Fruit fly (Drosophila melanogaster) whole organism, embryonic: ENCODE results near the gene CG7991.

Experiments
- Abd-B ChIP-seq: fragments of 200-800 bp; sonication (Bioruptor generic); optimal IDR thresholded peaks from 2 replicates; lab custom pipeline; 2018; ENCODE audit warnings: missing biosample characterization, mild to moderate bottlenecking, missing genetic modification characterization, moderate library complexity
- Aef1 ChIP-seq: fragments of 200-800 bp; sonication (Bioruptor generic); IDR thresholded peaks from 3 replicates; pipeline ENCODE4 v1.3.6; 2022; ENCODE audit warnings: missing biosample characterization, missing genetic modification characterization
- Awh ChIP-seq: fragments of 200-800 bp; sonication (Bioruptor generic); IDR thresholded peaks from 2 replicates; pipeline ENCODE4, ENCODE4 v1.3.6; 2022; ENCODE audit warnings: missing biosample characterization, missing genetic modification characterization
- Bdp1 ChIP-seq: fragments of 200-800 bp; sonication (Bioruptor generic); optimal IDR thresholded peaks from 3 replicates; lab custom pipeline; 2016; ENCODE audit warnings: missing biosample characterization, missing genetic modification characterization
- Bteb2 ChIP-seq: fragments of 200-800 bp; sonication (Bioruptor generic); optimal IDR thresholded peaks from 2 replicates; lab custom pipeline; 2016; ENCODE audit warnings: missing biosample characterization, missing genetic modification characterization
- CG10147 ChIP-seq: fragments of 200-800 bp; sonication (Bioruptor generic); optimal IDR thresholded peaks from 2 replicates; lab custom pipeline; 2019; ENCODE audit warnings: missing biosample characterization, mild to moderate bottlenecking, missing genetic modification characterization, moderate library complexity
- CG10274 ChIP-seq: fragments of 200-800 bp; sonication (Bioruptor generic); optimal IDR thresholded peaks from 3 replicates; lab custom pipeline; 2017; ENCODE audit warnings: missing biosample characterization, mild to moderate bottlenecking, missing genetic modification characterization
- CG14710 ChIP-seq: fragments of 200-800 bp; sonication (Bioruptor generic); optimal IDR thresholded peaks from 3 replicates; lab custom pipeline; 2019; ENCODE audit warnings: missing biosample characterization, mild to moderate bottlenecking, missing genetic modification characterization, moderate library complexity
- CG15696 ChIP-seq: fragments of 200-800 bp; sonication (Bioruptor generic); optimal IDR thresholded peaks from 2 replicates; lab custom pipeline; 2019; ENCODE audit warnings: missing biosample characterization, mild to moderate bottlenecking, missing genetic modification characterization, moderate library complexity
- CG17385 ChIP-seq: fragments of 200-800 bp; sonication (Bioruptor generic); optimal IDR thresholded peaks from 3 replicates; lab custom pipeline; 2018; ENCODE audit warnings: missing biosample characterization, mild to moderate bottlenecking, missing genetic modification characterization
- CG17912 ChIP-seq: fragments of 200-800 bp; sonication (Bioruptor generic); optimal IDR thresholded peaks from 2 replicates; lab custom pipeline; 2018; ENCODE audit warnings: missing biosample characterization, mild to moderate bottlenecking, missing genetic modification characterization
- CG2678 ChIP-seq: fragments of 200-800 bp; sonication (Bioruptor generic); optimal IDR thresholded peaks from 3 replicates; lab custom pipeline; 2019; ENCODE audit warnings: missing biosample characterization, mild to moderate bottlenecking, missing genetic modification characterization, moderate library complexity
- CG3163 ChIP-seq: fragments of 200-800 bp; sonication (Bioruptor generic); optimal IDR thresholded peaks from 3 replicates; lab custom pipeline; 2016; ENCODE audit warnings: missing biosample characterization, missing genetic modification characterization
- CG3407 ChIP-seq: fragments of 200-800 bp; sonication (Bioruptor generic); optimal IDR thresholded peaks from 2 replicates; lab custom pipeline; 2018; ENCODE audit warnings: missing biosample characterization, mild to moderate bottlenecking, missing genetic modification characterization
- CG3847 ChIP-seq: fragments of 200-800 bp; sonication (Bioruptor generic); IDR thresholded peaks from 2 replicates; pipeline ENCODE4 v1.3.6; 2022; ENCODE audit warnings: missing biosample characterization, missing genetic modification characterization
- CG5180 ChIP-seq: fragments of 200-800 bp; sonication (Bioruptor generic); optimal IDR thresholded peaks from 3 replicates; lab custom pipeline; 2017; ENCODE audit warnings: missing biosample characterization, missing genetic modification characterization, mild to moderate bottlenecking, moderate library complexity, missing genetic modification reagents
- CG5953 ChIP-seq: fragments of 200-800 bp; sonication (Bioruptor generic); IDR thresholded peaks from 2 replicates; pipeline ENCODE4 v1.3.6; 2022; ENCODE audit warnings: missing biosample characterization, missing genetic modification characterization
- CG7839 ChIP-seq: fragments of 200-800 bp; sonication (Bioruptor generic); optimal IDR thresholded peaks from 3 replicates; lab custom pipeline; 2018; ENCODE audit warnings: missing biosample characterization, mild to moderate bottlenecking, missing genetic modification characterization, moderate library complexity
- CG8478 ChIP-seq: fragments of >200 bp; optimal IDR thresholded peaks from 2 replicates; lab custom pipeline; 2018
- CHES-1-like ChIP-seq: fragments of 200-800 bp; sonication (Bioruptor generic); optimal IDR thresholded peaks from 2 replicates; lab custom pipeline; 2016; ENCODE audit warnings: missing biosample characterization, missing genetic modification characterization
- D19B ChIP-seq: fragments of 200-800 bp; sonication (Bioruptor generic); optimal IDR thresholded peaks from 2 replicates; lab custom pipeline; 2017; ENCODE audit warnings: missing biosample characterization, mild to moderate bottlenecking, missing genetic modification characterization
- Ets65A ChIP-seq: fragments of 200-800 bp; sonication (Bioruptor generic); peaks from one replicate; lab custom pipeline; 2016; ENCODE audit warnings: missing biosample characterization, missing genetic modification characterization
- HmgD ChIP-seq: fragments of 200-800 bp; sonication (Bioruptor generic); optimal IDR thresholded peaks from 3 replicates; lab custom pipeline; 2016; ENCODE audit warnings: missing biosample characterization, missing genetic modification characterization
- Hr3 ChIP-seq: fragments of 200-800 bp; sonication (Bioruptor generic); optimal IDR thresholded peaks from 3 replicates; lab custom pipeline; 2016; ENCODE audit warnings: missing biosample characterization, missing genetic modification characterization
- Jarid2 ChIP-seq: fragments of 200-800 bp; sonication (Bioruptor generic); optimal IDR thresholded peaks from 3 replicates; lab custom pipeline; 2017; ENCODE audit warnings: mild to moderate bottlenecking, missing biosample characterization, missing genetic modification reagents, missing genetic modification characterization
- Lhr ChIP-seq: fragments of 200-800 bp; sonication (Bioruptor generic); optimal IDR thresholded peaks from 3 replicates; lab custom pipeline; 2017; ENCODE audit warnings: mild to moderate bottlenecking, missing biosample characterization, missing genetic modification reagents, missing genetic modification characterization
- Rx ChIP-seq: fragments of 200-800 bp; sonication (Bioruptor generic); IDR thresholded peaks from 2 replicates; pipeline ENCODE4 v1.3.6; 2022; ENCODE audit warnings: missing biosample characterization, missing genetic modification characterization
- Spps ChIP-seq: fragments of 200-800 bp; sonication (Bioruptor generic); optimal IDR thresholded peaks from 2 replicates; lab custom pipeline; 2018; ENCODE audit warnings: missing biosample characterization, mild to moderate bottlenecking, missing genetic modification characterization
- Sry-δ ChIP-seq: fragments of 200-800 bp; sonication (Bioruptor generic); optimal IDR thresholded peaks from 2 replicates; lab custom pipeline; 2016; ENCODE audit warnings: missing biosample characterization, missing genetic modification characterization
- Tbp ChIP-seq: fragments of >200 bp; optimal IDR thresholded peaks from 2 replicates; lab custom pipeline; 2018; ENCODE audit warnings: missing biosample characterization, missing genetic modification characterization
- Vsx1 ChIP-seq: fragments of 200-800 bp; sonication (Bioruptor generic); optimal IDR thresholded peaks from 2 replicates; lab custom pipeline; 2017; ENCODE audit warnings: missing biosample characterization, mild to moderate bottlenecking, missing genetic modification characterization, missing genetic modification reagents
- ab ChIP-seq: fragments of 200-800 bp; sonication (Bioruptor generic); optimal IDR thresholded peaks from 2 replicates; lab custom pipeline; 2016; ENCODE audit warnings: missing biosample characterization, missing genetic modification characterization
- caup ChIP-seq: fragments of 200-800 bp; sonication (Bioruptor generic); optimal IDR thresholded peaks from 3 replicates; lab custom pipeline; 2017; ENCODE audit warnings: missing biosample characterization, mild to moderate bottlenecking, missing genetic modification characterization, moderate library complexity; ENCODE audit not compliant: severe bottlenecking
- ci ChIP-seq: fragments of 200-800 bp; sonication (Bioruptor generic); IDR thresholded peaks from 3 replicates; pipeline ENCODE4 v1.3.6; 2022; ENCODE audit warnings: missing biosample characterization, missing genetic modification characterization
- crol ChIP-seq: fragments of 200-800 bp; sonication (Bioruptor generic); IDR thresholded peaks from 2 replicates; pipeline ENCODE4 v1.3.6; 2022; ENCODE audit warnings: missing biosample characterization, missing genetic modification characterization
- hbn ChIP-seq: fragments of 200-800 bp; sonication (Bioruptor generic); IDR thresholded peaks from 2 replicates; pipeline ENCODE4 v1.3.6; 2022; ENCODE audit warnings: missing biosample characterization, missing genetic modification characterization; ENCODE audit not compliant: partially characterized antibody
- kah ChIP-seq: fragments of 200-800 bp; sonication (Bioruptor generic); optimal IDR thresholded peaks from 2 replicates; lab custom pipeline; 2018; ENCODE audit warnings: missing biosample characterization, mild to moderate bottlenecking, missing genetic modification characterization
- kay ChIP-seq: fragments of 200-800 bp; sonication (Bioruptor generic); optimal IDR thresholded peaks from 2 replicates; lab custom pipeline; 2016; ENCODE audit warnings: missing biosample characterization, missing genetic modification characterization
- kni ChIP-seq: fragments of 200-800 bp; sonication (Bioruptor generic); optimal IDR thresholded peaks from 3 replicates; lab custom pipeline; 2017; ENCODE audit warnings: mild to moderate bottlenecking, missing biosample characterization, missing genetic modification reagents, missing genetic modification characterization
- lab ChIP-seq: fragments of 200-800 bp; sonication (Bioruptor generic); optimal IDR thresholded peaks from 3 replicates; lab custom pipeline; 2017; ENCODE audit warnings: missing biosample characterization, missing genetic modification characterization, mild to moderate bottlenecking, moderate library complexity, missing genetic modification reagents
- maf-S ChIP-seq: fragments of 200-800 bp; sonication (Bioruptor generic); optimal IDR thresholded peaks from 2 replicates; lab custom pipeline; 2016; ENCODE audit warnings: missing biosample characterization, missing genetic modification characterization
- nom ChIP-seq: fragments of 200-800 bp; sonication (Bioruptor generic); optimal IDR thresholded peaks from 2 replicates; lab custom pipeline; 2017; ENCODE audit warnings: missing biosample characterization, missing genetic modification characterization, mild to moderate bottlenecking, moderate library complexity, missing genetic modification reagents
- org-1 ChIP-seq: fragments of 200-800 bp; sonication (Bioruptor generic); optimal IDR thresholded peaks from 2 replicates; lab custom pipeline; 2017; ENCODE audit warnings: missing biosample characterization, missing genetic modification characterization
- peb ChIP-seq: fragments of 200-800 bp; sonication (Bioruptor generic); IDR thresholded peaks from 2 replicates; pipeline ENCODE4 v1.3.6; 2022; ENCODE audit warnings: missing biosample characterization, missing genetic modification characterization
- pfk ChIP-seq: fragments of 200-800 bp; sonication (Bioruptor generic); optimal IDR thresholded peaks from 2 replicates; lab custom pipeline; 2018; ENCODE audit warnings: missing biosample characterization, mild to moderate bottlenecking, missing genetic modification characterization, moderate library complexity
- rib ChIP-seq: fragments of 200-800 bp; sonication (Bioruptor generic); IDR thresholded peaks from 2 replicates; pipeline ENCODE4 v1.3.6; 2022; ENCODE audit warnings: missing biosample characterization, missing genetic modification characterization
- sd ChIP-seq: fragments of 200-800 bp; sonication (Bioruptor generic); optimal IDR thresholded peaks from 3 replicates; lab custom pipeline; 2018; ENCODE audit warnings: missing biosample characterization, mild to moderate bottlenecking, missing genetic modification characterization, moderate library complexity
- sens ChIP-seq: fragments of 200-800 bp; sonication (Bioruptor generic); peaks from one replicate; lab custom pipeline; 2016; ENCODE audit warnings: missing biosample characterization, missing genetic modification characterization
- tio ChIP-seq: fragments of 200-800 bp; sonication (Bioruptor generic); optimal IDR thresholded peaks from 2 replicates; lab custom pipeline; 2017; ENCODE audit warnings: missing biosample characterization, missing genetic modification characterization, inconsistent platforms
- tup ChIP-seq: fragments of 200-800 bp; sonication (Bioruptor generic); optimal IDR thresholded peaks from 2 replicates; lab custom pipeline; 2016; ENCODE audit warnings: missing biosample characterization, mild to moderate bottlenecking, missing genetic modification characterization, moderate library complexity
- zfh1 ChIP-seq: fragments of 200-800 bp; sonication (Bioruptor generic); IDR thresholded peaks from 3 replicates; pipeline ENCODE4 v1.3.6; 2022; ENCODE audit warnings: missing biosample characterization, missing genetic modification characterization

The CG7991 gene

dm6 chr3L:1692122-1692786 is 17.7 kb downstream of the CG7991 start (continued):
- TF ChIP-seq Sry-δ (GFP tag; lab: Kevin White, UChicago) (no peak), CG5953 (GFP tag; lab: Robert Waterston, UW) (no peak), tio (GFP tag; lab: Kevin White, UChicago) (no peak), CG10147 (no peak), ab (GFP tag; lab: Kevin White, UChicago) (no peak), CG5180 (GFP tag; lab: Kevin White, UChicago) (no peak), peb (0 out of 2 replicates have a peak, but pooled peaks have one; percentile 9), org-1 (GFP tag; lab: Kevin White, UChicago) (no peak), D19B (GFP tag; lab: Kevin White, UChicago) (no peak), CG17912 (GFP tag; lab: Kevin White, UChicago) (no peak), CG2678 (no peak), hbn (GFP tag; lab: Robert Waterston, UW) (no peak), CG8478 (lab: Kevin White, UChicago) (no peak), CG3163 (GFP tag; lab: Kevin White, UChicago) (no peak), CHES-1-like (no peak), Hr3 (GFP tag; lab: Kevin White, UChicago) (no peak), sens (GFP tag; lab: Kevin White, UChicago) (peak; percentile 77), pfk (GFP tag; lab: Kevin White, UChicago) (no peak), Awh (GFP tag; lab: Robert Waterston, UW) (0 out of 2 replicates have a peak, but pooled peaks have one; percentile 34), Bdp1 (no peak), CG15696 (no peak), Abd-B (GFP tag; lab: Kevin White, UChicago) (no peak), Vsx1 (GFP tag; lab: Kevin White, UChicago) (no peak), zfh1 (GFP tag; lab: Robert Waterston, UW) (peak; percentile 49; the same call in 2 of the 3 replicates), caup (GFP tag; lab: Kevin White, UChicago) (no peak), Tbp (GFP tag; lab: Kevin White, UChicago) (no peak), Bteb2 (GFP tag; lab: Kevin White, UChicago) (no peak), Spps (no peak), maf-S (GFP tag; lab: Kevin White, UChicago) (no peak), crol (GFP tag; lab: Robert Waterston, UW) (no peak), CG17385 (GFP tag; lab: Kevin White, UChicago) (no peak), lab (GFP tag; lab: Kevin White, UChicago) (no peak), HmgD (GFP tag; lab: Kevin White, UChicago) (no peak), sd (no peak), CG7839 (tag; lab: Kevin White, UChicago) (no peak), Ets65A (GFP tag; lab: Kevin White, UChicago) (peak; percentile 53), kni (GFP tag; lab: Kevin White, UChicago) (no peak), kay (GFP tag; lab: Kevin White, UChicago) (no peak), CG3407 (GFP tag; lab: Kevin White, UChicago) (no peak), CG14710 (no peak), nom (GFP tag; lab: Kevin White, UChicago) (peak; percentile 77), Jarid2 (GFP tag; lab: Kevin White, UChicago) (no peak), CG3847 (no peak), CG10274 (GFP tag; lab: Kevin White, UChicago) (no peak), tup (GFP tag; lab: Kevin White, UChicago) (no peak), Rx (GFP tag; lab: Robert Waterston, UW) (0 out of 2 replicates have a peak, but pooled peaks have one; percentile 19), ci (GFP tag; lab: Robert Waterston, UW) (peak; percentile 58; the same call in 1 of the 3 replicates), Lhr (GFP tag; lab: Kevin White, UChicago) (no peak), kah (GFP tag; lab: Kevin White, UChicago) (no peak), rib (GFP tag; lab: Robert Waterston, UW) (no peak), Aef1 (GFP tag; lab: Robert Waterston, UW) (no peak)
